Worm (Caenorhabditis elegans) whole organism, L4 larva: Measurements from ENCODE around the gene srd-19.

Experiments
- F10B5.3 ChIP-seq: sonication (generic microtip); optimal IDR thresholded peaks from 2 replicates; lab custom pipeline; 2016; ENCODE audit warnings: mild to moderate bottlenecking, missing genetic modification characterization, missing compliant biosample characterization
- R02D3.7 ChIP-seq: fragments of 150-350 bp; sonication (generic microtip); optimal IDR thresholded peaks from 3 replicates; lab custom pipeline; 2014; ENCODE audit warnings: missing biosample characterization, missing genetic modification characterization
- T20F7.1 ChIP-seq: fragments of 200-800 bp; sonication (Bioruptor generic); optimal IDR thresholded peaks from 2 replicates; lab custom pipeline; 2018; ENCODE audit warnings: mild to moderate bottlenecking, missing genetic modification characterization, missing compliant biosample characterization
- Y105C5A.15 ChIP-seq: fragments of 200-800 bp; sonication (Bioruptor generic); IDR thresholded peaks from 2 replicates; pipeline ENCODE4 v1.3.6; 2022; ENCODE audit warnings: missing genetic modification characterization, missing compliant biosample characterization
- Y48G9A.11 ChIP-seq: fragments of 200-800 bp; sonication (Bioruptor generic); IDR thresholded peaks from 2 replicates; pipeline ENCODE4 v1.3.6; 2022; ENCODE audit warnings: missing genetic modification reagents, missing genetic modification characterization, missing compliant biosample characterization
- ZK546.5 ChIP-seq, 2 experiments: sonication (generic microtip); optimal IDR thresholded peaks; 2 replicates each; lab custom pipeline; 2017; ENCODE audit warnings: missing biosample characterization in 2 of 2, missing genetic modification characterization in 2 of 2
- aha-1 ChIP-seq: fragments of 150-350 bp; peaks from one replicate; lab custom pipeline; 2014; ENCODE audit warnings: missing biosample characterization, missing genetic modification characterization
- ama-1 ChIP-seq: fragments of 150-350 bp; optimal IDR thresholded peaks from 2 replicates; lab custom pipeline; 2014; ENCODE audit warnings: inconsistent platforms, mixed read lengths
- ceh-28 ChIP-seq: fragments of 150-350 bp; optimal IDR thresholded peaks from 2 replicates; lab custom pipeline; 2014; ENCODE audit warnings: missing biosample characterization, missing genetic modification reagents, missing genetic modification characterization
- ces-1 ChIP-seq: fragments of 150-350 bp; sonication (generic microtip); optimal IDR thresholded peaks from 4 replicates; lab custom pipeline; 2014; ENCODE audit warnings: missing biosample characterization, missing genetic modification reagents, missing genetic modification characterization
- cey-2 ChIP-seq: sonication (generic microtip); optimal IDR thresholded peaks from 3 replicates; lab custom pipeline; 2017; ENCODE audit warnings: missing genetic modification characterization, mild to moderate bottlenecking, missing compliant biosample characterization, antibody characterized with exemption, borderline replicate concordance; ENCODE audit not compliant: insufficient read depth
- daf-12 ChIP-seq: fragments of 150-350 bp; optimal IDR thresholded peaks from 2 replicates; lab custom pipeline; 2014; ENCODE audit warnings: missing biosample characterization, missing genetic modification reagents, missing genetic modification characterization
- daf-19 ChIP-seq: fragments of 200-800 bp; sonication (Bioruptor generic); conservative IDR thresholded peaks from 2 replicates; pipeline ENCODE4 v1.3.6; 2022; ENCODE audit warnings: missing genetic modification characterization, missing compliant biosample characterization
- duxl-1 ChIP-seq: sonication (generic microtip); optimal IDR thresholded peaks from 2 replicates; lab custom pipeline; 2016; ENCODE audit warnings: mild to moderate bottlenecking, missing genetic modification characterization, moderate library complexity, missing compliant biosample characterization; ENCODE audit not compliant: poor library complexity
- egl-27 ChIP-seq: sonication (generic microtip); optimal IDR thresholded peaks from 3 replicates; lab custom pipeline; 2017; ENCODE audit warnings: missing biosample characterization, missing genetic modification reagents, missing genetic modification characterization
- hlh-11 ChIP-seq: fragments of 200-800 bp; sonication (Bioruptor generic); optimal IDR thresholded peaks from 2 replicates; lab custom pipeline; 2018; ENCODE audit warnings: mild to moderate bottlenecking, missing genetic modification characterization, missing compliant biosample characterization
- hlh-30 ChIP-seq: sonication (generic microtip); optimal IDR thresholded peaks from 2 replicates; lab custom pipeline; 2017; ENCODE audit warnings: antibody characterized with exemption, mild to moderate bottlenecking, missing genetic modification characterization, missing compliant biosample characterization; ENCODE audit not compliant: insufficient read depth
- lin-15B ChIP-seq: fragments of 150-350 bp; sonication (generic microtip); optimal IDR thresholded peaks from 3 replicates; lab custom pipeline; 2014; ENCODE audit warnings: missing biosample characterization, missing genetic modification characterization
- lsy-2 ChIP-seq, 2 experiments: fragments of 150-350 bp in 1 of 2; sonication (generic microtip) in 1 of 2; optimal IDR thresholded peaks; 2 replicates each; lab custom pipeline; 2014 to 2017; ENCODE audit warnings: missing biosample characterization in 2 of 2, missing genetic modification characterization in 2 of 2
- madf-9 ChIP-seq: fragments of 200-800 bp; sonication (Bioruptor generic); conservative IDR thresholded peaks from 2 replicates; pipeline ENCODE4 v1.3.6; 2022; ENCODE audit warnings: missing genetic modification reagents, missing genetic modification characterization, missing compliant biosample characterization
- mdt-29 ChIP-seq: fragments of 200-800 bp; sonication (Bioruptor generic); IDR thresholded peaks from 2 replicates; pipeline ENCODE4 v1.3.6; 2022; ENCODE audit warnings: missing genetic modification reagents, missing genetic modification characterization, missing compliant biosample characterization
- mes-2 ChIP-seq: sonication (generic microtip); optimal IDR thresholded peaks from 2 replicates; lab custom pipeline; 2016; ENCODE audit warnings: missing genotype, mild to moderate bottlenecking, missing genetic modification characterization, missing compliant biosample characterization; ENCODE audit not compliant: poor library complexity, severe bottlenecking
- nhr-11 ChIP-seq: fragments of 150-350 bp; optimal IDR thresholded peaks from 2 replicates; lab custom pipeline; 2014; ENCODE audit warnings: missing biosample characterization, missing genetic modification characterization
- nhr-28 ChIP-seq: fragments of 150-350 bp; optimal IDR thresholded peaks from 2 replicates; lab custom pipeline; 2014; ENCODE audit warnings: missing biosample characterization, missing genetic modification characterization
- nhr-77 ChIP-seq: fragments of 150-350 bp; optimal IDR thresholded peaks from 2 replicates; lab custom pipeline; 2014; ENCODE audit warnings: missing biosample characterization, missing genetic modification characterization
- php-3 ChIP-seq: fragments of 200-800 bp; sonication (Bioruptor generic); IDR thresholded peaks from 2 replicates; pipeline ENCODE4 v1.3.6; 2022; ENCODE audit warnings: missing genetic modification reagents, missing genetic modification characterization, missing compliant biosample characterization
- pqm-1 ChIP-seq: sonication (generic microtip); optimal IDR thresholded peaks from 2 replicates; lab custom pipeline; 2017; ENCODE audit warnings: missing biosample characterization, missing genetic modification characterization
- snpc-1.2 ChIP-seq: fragments of 200-800 bp; sonication (Bioruptor generic); IDR thresholded peaks from 2 replicates; pipeline ENCODE4 v1.3.6; 2022; ENCODE audit warnings: missing genetic modification reagents, missing genetic modification characterization, missing compliant biosample characterization
- tra-1 ChIP-seq: fragments of 200-800 bp; sonication (Bioruptor generic); IDR thresholded peaks from 2 replicates; pipeline ENCODE4 v1.3.6; 2022; ENCODE audit warnings: missing genetic modification reagents, missing genetic modification characterization, missing compliant biosample characterization
- unc-130 ChIP-seq: sonication (generic microtip); optimal IDR thresholded peaks from 2 replicates; lab custom pipeline; 2016; ENCODE audit warnings: missing genetic modification reagents, missing genetic modification characterization, missing compliant biosample characterization
- unc-62 ChIP-seq, 3 experiments: fragments of 150-350 bp in 1 of 3; sonication (generic microtip); optimal IDR thresholded peaks in 2 of 3; peaks in 1 of 3; 1 replicate in 1 of 3; 2 replicates in 2 of 3; lab custom pipeline; 2014 to 2017; ENCODE audit warnings: missing biosample characterization in 3 of 3, missing genetic modification characterization in 3 of 3, missing genetic modification reagents in 3 of 3, missing genotype in 1 of 3
- vab-7 ChIP-seq: fragments of 200-800 bp; sonication (Bioruptor generic); IDR thresholded peaks from 2 replicates; pipeline ENCODE4 v1.3.6; 2022; ENCODE audit warnings: missing genetic modification reagents, missing genetic modification characterization, missing compliant biosample characterization
- zag-1 ChIP-seq: fragments of 150-350 bp; optimal IDR thresholded peaks from 2 replicates; lab custom pipeline; 2014; ENCODE audit warnings: missing biosample characterization, missing genetic modification characterization
- zfp-3 ChIP-seq: fragments of 200-800 bp; sonication (Bioruptor generic); conservative IDR thresholded peaks from 2 replicates; pipeline ENCODE4 v1.3.6; 2022; ENCODE audit warnings: missing genetic modification reagents, missing genetic modification characterization, missing compliant biosample characterization
- zip-2 ChIP-seq: fragments of 150-350 bp; optimal IDR thresholded peaks from 2 replicates; lab custom pipeline; 2014; ENCODE audit warnings: missing biosample characterization, missing genetic modification characterization

srd-19 gene

ce11 chrV:13406511-13406910 is 22.0 kb downstream of the srd-19 start, which contains the start of gene F53F1.2:
TSS of gene F53F1.2 (plus strand) at chrV:13406816.
- TF ChIP-seq nhr-28, result peak; percentile 11
- no peak for TF ChIP-seq tra-1 (GFP tag; lab: Robert Waterston, UW)
- TF ChIP-seq pqm-1 (tag; lab: Kevin White, UChicago), result no peak
- no peak for TF ChIP-seq nhr-77 (tag; lab: Kevin White, UChicago)
- peak; percentile 91 for TF ChIP-seq aha-1 (tag; lab: Kevin White, UChicago)

- TF ChIP-seq T20F7.1 (GFP tag; lab: Kevin White, UChicago), result peak; percentile 74
- TF ChIP-seq ZK546.5 (tag; optimal IDR thresholded peaks at IDR 0.05; lab: Kevin White, UChicago), result no peak
- no peak for TF ChIP-seq snpc-1.2 (GFP tag; lab: Robert Waterston, UW)
- no peak for TF ChIP-seq egl-27 (tag; lab: Kevin White, UChicago)
- TF ChIP-seq lsy-2 (tag; optimal IDR thresholded peaks at IDR 0.05; lab: Kevin White, UChicago), result peak in 1 of 2 experiments; percentile 15
- peak; percentile 94 for TF ChIP-seq Y48G9A.11 (GFP tag; lab: Robert Waterston, UW)
Measured at ce11 chrV:13406032-13406431, 22.5 kb downstream of the srd-19 start, which contains the start of gene cutl-1. TSS of gene cutl-1 (minus strand) at chrV:13406114.

- peak in 1 of 2 experiments; percentile 95 for TF ChIP-seq unc-62 (GFP tag; optimal IDR thresholded peaks at IDR 0.05 in 1 of 2; lab: Kevin White, UChicago)
- TF ChIP-seq unc-62 (tag; optimal IDR thresholded peaks at IDR 0.05; lab: Kevin White, UChicago), result no peak
- TF ChIP-seq R02D3.7 (tag; lab: Kevin White, UChicago), result no peak
- TF ChIP-seq ces-1, result no peak
- no peak for TF ChIP-seq daf-12 (tag; lab: Kevin White, UChicago)
- TF ChIP-seq nhr-11 (tag; lab: Kevin White, UChicago), result peak; percentile 57
- TF ChIP-seq hlh-30 (tag; lab: Kevin White, UChicago), result peak; percentile 72
- no peak for TF ChIP-seq F10B5.3 (tag; lab: Kevin White, UChicago)
- no peak for TF ChIP-seq zip-2
- no peak for TF ChIP-seq php-3 (GFP tag; lab: Robert Waterston, UW)
- no peak for TF ChIP-seq zag-1
- TF ChIP-seq lin-15B, result no peak
- no peak for TF ChIP-seq Y105C5A.15 (GFP tag; lab: Robert Waterston, UW)
- peak; percentile 57 for TF ChIP-seq hlh-11 (tag; lab: Kevin White, UChicago)
- TF ChIP-seq cey-2 (tag; lab: Kevin White, UChicago), result no peak
- no peak for TF ChIP-seq T20F7.1 (GFP tag; lab: Kevin White, UChicago)
- no peak for TF ChIP-seq mdt-29 (GFP tag; lab: Robert Waterston, UW)
- TF ChIP-seq zfp-3 (GFP tag; lab: Robert Waterston, UW), result no peak
- peak; percentile 69 for TF ChIP-seq nhr-28
Measured at ce11 chrV:13402524-13402923, 26.0 kb downstream of the srd-19 start.

ce11 chrV:13401669-13402068 is 26.9 kb downstream of the srd-19 start:
- TF ChIP-seq daf-19 (GFP tag; lab: Robert Waterston, UW), result no peak
- TF ChIP-seq unc-130 (GFP tag; lab: Kevin White, UChicago), result no peak
- TF ChIP-seq ceh-28 (tag; lab: Kevin White, UChicago), result no peak
- TF ChIP-seq duxl-1 (tag; lab: Kevin White, UChicago), result no peak
- no peak for TF ChIP-seq vab-7 (GFP tag; lab: Robert Waterston, UW)
- no peak for TF ChIP-seq ama-1
- no peak for TF ChIP-seq mes-2
- TF ChIP-seq ZK546.5 (tag; optimal IDR thresholded peaks at IDR 0.05; lab: Kevin White, UChicago), result no peak
- TF ChIP-seq madf-9 (GFP tag; lab: Robert Waterston, UW), result no peak
- TF ChIP-seq, all 104 proteins: peak for 0
